Worm (Caenorhabditis elegans) whole organism, young adult: ENCODE measurements around the gene C56G2.4.

Experiments used
- F52B5.7 ChIP-seq: sonication (generic microtip); optimal IDR thresholded peaks from 2 replicates; lab custom pipeline; 2016; ENCODE audit warnings: mild to moderate bottlenecking, missing genetic modification characterization, missing compliant biosample characterization
- F57A8.1 ChIP-seq: fragments of 200-800 bp; sonication (Bioruptor generic); optimal IDR thresholded peaks from 2 replicates; lab custom pipeline; 2018; ENCODE audit warnings: mild to moderate bottlenecking, missing genetic modification characterization, moderate library complexity, missing compliant biosample characterization
- F57C9.4 ChIP-seq: sonication (generic microtip); optimal IDR thresholded peaks from 2 replicates; lab custom pipeline; 2017; ENCODE audit warnings: mild to moderate bottlenecking, missing genetic modification characterization, missing compliant biosample characterization
- K11D2.4 ChIP-seq: fragments of 200-800 bp; sonication (Bioruptor generic); IDR thresholded peaks from 2 replicates; pipeline ENCODE4 v1.3.6; 2022; ENCODE audit warnings: missing genetic modification reagents, missing genetic modification characterization, missing compliant biosample characterization
- efl-1 ChIP-seq: fragments of 150-350 bp; optimal IDR thresholded peaks from 2 replicates; lab custom pipeline; 2014; ENCODE audit warnings: missing biosample characterization, missing genetic modification reagents, missing genetic modification characterization
- him-1 ChIP-seq: sonication (generic microtip); optimal IDR thresholded peaks from 2 replicates; lab custom pipeline; 2016; ENCODE audit warnings: missing genotype, missing genetic modification reagents, missing genetic modification characterization, missing compliant biosample characterization
- hmg-1.2 ChIP-seq: fragments of 200-800 bp; sonication (Bioruptor generic); IDR thresholded peaks from 2 replicates; pipeline ENCODE4 v1.3.6; 2022; ENCODE audit warnings: missing genetic modification reagents, missing genetic modification characterization, missing compliant biosample characterization
- let-526 ChIP-seq: fragments of 200-800 bp; sonication (Bioruptor generic); IDR thresholded peaks from 2 replicates; pipeline ENCODE4 v1.3.6; 2022; ENCODE audit warnings: missing genetic modification reagents, missing genetic modification characterization, missing compliant biosample characterization
- madf-8 ChIP-seq: fragments of 200-800 bp; sonication (Bioruptor generic); conservative IDR thresholded peaks from 2 replicates; pipeline ENCODE4 v1.3.6; 2022; ENCODE audit warnings: missing genetic modification reagents, missing genetic modification characterization, missing compliant biosample characterization
- sdz-38 ChIP-seq: sonication (generic microtip); optimal IDR thresholded peaks from 2 replicates; lab custom pipeline; 2016; ENCODE audit warnings: missing genotype, missing genetic modification characterization, missing compliant biosample characterization
- unc-62 ChIP-seq: fragments of 150-350 bp; optimal IDR thresholded peaks from 2 replicates; lab custom pipeline; 2014; ENCODE audit warnings: missing biosample characterization, missing genetic modification reagents, missing genetic modification characterization
- ztf-26 ChIP-seq: sonication (generic microtip); optimal IDR thresholded peaks from 2 replicates; lab custom pipeline; 2017; ENCODE audit warnings: missing genetic modification characterization, missing compliant biosample characterization

- no peak for TF ChIP-seq let-526
- no peak for TF ChIP-seq him-1 (tag; lab: Kevin White, UChicago)
- TF ChIP-seq unc-62 (GFP tag; lab: Kevin White, UChicago), result no peak
- no peak for TF ChIP-seq ztf-26 (tag; lab: Kevin White, UChicago)
- TF ChIP-seq F57A8.1 (GFP tag; lab: Kevin White, UChicago), result no peak
- TF ChIP-seq hmg-1.2 (GFP tag; lab: Robert Waterston, UW), result no peak
- no peak for TF ChIP-seq madf-8 (GFP tag; lab: Robert Waterston, UW)
- no peak for TF ChIP-seq sdz-38 (tag; lab: Kevin White, UChicago)
- TF ChIP-seq F52B5.7 (tag; lab: Kevin White, UChicago), result no peak
- no peak for TF ChIP-seq K11D2.4 (GFP tag; lab: Robert Waterston, UW)
- TF ChIP-seq F57C9.4, result no peak
- TF ChIP-seq efl-1 (GFP tag; lab: Kevin White, UChicago), result no peak
These were observed 23.8 kb downstream of the C56G2.4 start for ce11 chrIII:6355359-6355758.
